Worm (Caenorhabditis elegans) whole organism, early embryonic: ENCODE data around the gene F58F9.6.

Source experiments
- aly-1 ChIP-seq: sonication (generic microtip); optimal IDR thresholded peaks from 2 replicates; lab custom pipeline; 2016; ENCODE audit warnings: missing genetic modification characterization, missing compliant biosample characterization
- ama-1 ChIP-seq: fragments of 150-350 bp; optimal IDR thresholded peaks from 2 replicates; lab custom pipeline; 2014
- ceh-13 ChIP-seq: fragments of 200-800 bp; sonication (Bioruptor generic); optimal IDR thresholded peaks from 2 replicates; lab custom pipeline; 2018; ENCODE audit warnings: mild to moderate bottlenecking, missing genetic modification characterization, missing compliant biosample characterization
- ceh-36 ChIP-seq: sonication (generic microtip); optimal IDR thresholded peaks from 2 replicates; lab custom pipeline; 2016; ENCODE audit warnings: missing genetic modification characterization, inconsistent platforms, missing compliant biosample characterization
- ets-7 ChIP-seq: sonication (generic microtip); optimal IDR thresholded peaks from 2 replicates; lab custom pipeline; 2016; ENCODE audit warnings: missing genotype, missing genetic modification characterization, missing compliant biosample characterization
- flt-1 ChIP-seq: fragments of 200-800 bp; sonication (Bioruptor generic); IDR thresholded peaks from 2 replicates; pipeline ENCODE4 v1.3.6; 2022; ENCODE audit warnings: missing genetic modification characterization, missing compliant biosample characterization
- hmg-4 ChIP-seq: fragments of 200-800 bp; sonication (Bioruptor generic); optimal IDR thresholded peaks from 2 replicates; lab custom pipeline; 2018; ENCODE audit warnings: mild to moderate bottlenecking, missing genetic modification characterization, missing compliant biosample characterization
- pes-1 ChIP-seq: fragments of 200-800 bp; sonication (Bioruptor generic); IDR thresholded peaks from 2 replicates; pipeline ENCODE4 v1.3.6; 2022; ENCODE audit warnings: missing genetic modification reagents, missing genetic modification characterization, missing compliant biosample characterization
- scrt-1 ChIP-seq: fragments of 200-800 bp; sonication (Bioruptor generic); IDR thresholded peaks from 2 replicates; pipeline ENCODE4 v1.3.6; 2022; ENCODE audit warnings: missing genetic modification characterization, missing compliant biosample characterization
- sea-1 ChIP-seq: fragments of 200-800 bp; sonication (Bioruptor generic); conservative IDR thresholded peaks from 2 replicates; pipeline ENCODE4 v1.3.6; 2022; ENCODE audit warnings: missing genetic modification characterization, missing compliant biosample characterization
- tbx-37 ChIP-seq: fragments of 200-800 bp; sonication (Bioruptor generic); conservative IDR thresholded peaks from 2 replicates; pipeline ENCODE4 v1.3.6; 2022; ENCODE audit warnings: missing genetic modification reagents, missing genetic modification characterization, missing compliant biosample characterization
- tra-4 ChIP-seq: sonication (generic microtip); optimal IDR thresholded peaks from 2 replicates; lab custom pipeline; 2017; ENCODE audit warnings: missing genetic modification characterization, missing compliant biosample characterization

DNA sequence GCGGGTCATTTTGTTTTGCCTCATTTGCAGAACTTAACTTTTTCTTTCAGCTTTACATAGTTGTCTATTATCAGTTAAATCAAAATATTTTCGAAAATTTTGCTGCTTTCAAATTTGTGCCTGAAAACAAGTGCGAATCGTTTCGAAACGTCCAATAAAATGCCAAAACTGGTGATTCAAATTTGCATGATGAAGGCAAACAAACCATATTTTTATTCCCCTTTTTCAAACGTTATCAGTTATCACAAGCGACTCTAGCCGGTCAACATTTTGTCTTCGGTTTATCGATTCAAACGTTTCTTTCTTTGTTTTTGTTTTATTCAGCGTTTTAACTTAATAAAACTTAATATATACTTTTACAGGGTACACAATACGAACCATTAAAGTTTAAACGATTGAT is 26.8 kb downstream of the F58F9.6 start, which contains the start of the genes ugt-24 and C49A9.6:
- TF ChIP-seq ama-1 (lab: Kevin White, UChicago) (no peak), flt-1 (GFP tag; lab: Robert Waterston, UW) (no peak), tbx-37 (GFP tag; lab: Robert Waterston, UW) (no peak), hmg-4 (no peak), ceh-13 (GFP tag; lab: Kevin White, UChicago) (no peak), aly-1 (tag; lab: Kevin White, UChicago) (no peak), ets-7 (tag; lab: Kevin White, UChicago) (no peak), pes-1 (GFP tag; lab: Robert Waterston, UW) (no peak), sea-1 (GFP tag; lab: Robert Waterston, UW) (no peak), tra-4 (tag; lab: Kevin White, UChicago) (no peak), scrt-1 (GFP tag; lab: Robert Waterston, UW) (no peak), ceh-36 (tag; lab: Kevin White, UChicago) (no peak)
